Worm (Caenorhabditis elegans) whole organism, L1 larva: ENCODE measurements around the gene C44B9.3.

Experiments
- aly-2 ChIP-seq: fragments of 150-350 bp; optimal IDR thresholded peaks from 2 replicates; lab custom pipeline; 2014; ENCODE audit warnings: missing biosample characterization, missing genetic modification characterization
- elt-3 ChIP-seq, 6 experiments: fragments of 150-350 bp in 1 of 6; sonication (generic microtip); optimal IDR thresholded peaks; 2 replicates each; lab custom pipeline; 2017 to 2018; ENCODE audit warnings: missing biosample characterization in 6 of 6, missing genetic modification characterization in 6 of 6, inconsistent platforms in 1 of 6
- fkh-10 ChIP-seq: sonication (generic microtip); optimal IDR thresholded peaks from 2 replicates; lab custom pipeline; 2017; ENCODE audit warnings: missing biosample characterization, missing genetic modification reagents, missing genetic modification characterization
- hpl-2 ChIP-seq: fragments of 150-350 bp; optimal IDR thresholded peaks from 2 replicates; lab custom pipeline; 2014; ENCODE audit warnings: missing biosample characterization, missing genetic modification reagents, missing genetic modification characterization
- lin-15B ChIP-seq: fragments of 150-350 bp; sonication (generic microtip); optimal IDR thresholded peaks from 3 replicates; lab custom pipeline; 2014; ENCODE audit warnings: missing biosample characterization, missing genetic modification characterization
- nhr-85 ChIP-seq: sonication (generic microtip); peaks from one replicate; lab custom pipeline; 2016; ENCODE audit warnings: missing genetic modification characterization, inconsistent platforms, missing compliant biosample characterization
- pqm-1 ChIP-seq: sonication (generic microtip); optimal IDR thresholded peaks from 3 replicates; lab custom pipeline; 2017; ENCODE audit warnings: missing biosample characterization, missing genetic modification characterization
- ztf-11 ChIP-seq, 2 experiments: sonication (generic microtip); optimal IDR thresholded peaks; 2 replicates each; lab custom pipeline; 2016 to 2017; ENCODE audit warnings: missing genetic modification characterization in 2 of 2, missing biosample characterization in 1 of 2, missing compliant biosample characterization in 1 of 2

ce11 chrIII:10923539-10923938 is 43.6 kb upstream of the C44B9.3 start:
- no peak for TF ChIP-seq aly-2 (tag; lab: Kevin White, UChicago)
- TF ChIP-seq hpl-2 = no peak
- no peak for TF ChIP-seq ztf-11 (tag; optimal IDR thresholded peaks at IDR 0.05; lab: Kevin White, UChicago)
- TF ChIP-seq pqm-1 (tag; lab: Kevin White, UChicago) = no peak
- TF ChIP-seq nhr-85 (tag; lab: Kevin White, UChicago) = no peak
- no peak for TF ChIP-seq elt-3 (tag; optimal IDR thresholded peaks at IDR 0.05; lab: Kevin White, UChicago)
- TF ChIP-seq fkh-10 (GFP tag; lab: Kevin White, UChicago) = no peak
- TF ChIP-seq lin-15B = no peak
